Fruit fly (Drosophila melanogaster): ENCODE results near the gene Top2.

Gene Top2

dm6 chr2L:19469751-19470150 lies 16.5 kb upstream of the Top2 start (continued):
- no peak for TF ChIP-seq CG4282 (GFP tag; optimal IDR thresholded peaks at IDR 0.05)
- TF ChIP-seq twi (tag; optimal IDR thresholded peaks at IDR 0.05), result no peak
- no peak for TF ChIP-seq pb (GFP tag; optimal IDR thresholded peaks at IDR 0.05)
- no peak for TF ChIP-seq Fer3 (tag; optimal IDR thresholded peaks at IDR 0.05)
- TF ChIP-seq CG15601 (tag; optimal IDR thresholded peaks at IDR 0.05), result no peak
- no peak for TF ChIP-seq CG7372 (GFP tag; IDR thresholded peaks at IDR 0.05)
- no peak for TF ChIP-seq fd96Cb (tag; optimal IDR thresholded peaks at IDR 0.05)
- TF ChIP-seq crol (GFP tag; IDR thresholded peaks at IDR 0.05), result no peak
- no peak for TF ChIP-seq CG8478 (optimal IDR thresholded peaks at IDR 0.05)
- TF ChIP-seq pum (GFP tag; optimal IDR thresholded peaks at IDR 0.05), result no peak
- TF ChIP-seq CG4854 (GFP tag; optimal IDR thresholded peaks at IDR 0.05), result no peak
- no peak for TF ChIP-seq Mrtf (GFP tag; IDR thresholded peaks at IDR 0.05)
- no peak for TF ChIP-seq dimm (GFP tag; IDR thresholded peaks at IDR 0.05)
- TF ChIP-seq Deaf1 (tag; optimal IDR thresholded peaks at IDR 0.05), result no peak
- TF ChIP-seq Bteb2 (GFP tag; optimal IDR thresholded peaks at IDR 0.05), result no peak
- TF ChIP-seq CG4328 (GFP tag; optimal IDR thresholded peaks at IDR 0.05), result no peak
- TF ChIP-seq Dfd (GFP tag; optimal IDR thresholded peaks at IDR 0.05), result no peak
- TF ChIP-seq ac (GFP tag; optimal IDR thresholded peaks at IDR 0.05), result no peak
- peak; percentile 7 for TF ChIP-seq Blimp-1 (GFP tag; optimal IDR thresholded peaks at IDR 0.05)
- peak; percentile 7 for TF ChIP-seq D19A (tag; optimal IDR thresholded peaks at IDR 0.05)
- TF ChIP-seq sqz (GFP tag; optimal IDR thresholded peaks at IDR 0.05), result no peak
- peak; percentile 1 for TF ChIP-seq CG12391 (tag; optimal IDR thresholded peaks at IDR 0.05)
- no peak for TF ChIP-seq CTCF (GFP tag; optimal IDR thresholded peaks at IDR 0.05)
- no peak for TF ChIP-seq sc (optimal IDR thresholded peaks at IDR 0.05)
- no peak for TF ChIP-seq sc (GFP tag; optimal IDR thresholded peaks at IDR 0.05)
- TF ChIP-seq CG9727 (GFP tag; optimal IDR thresholded peaks at IDR 0.05), result peak; percentile 36
- no peak for TF ChIP-seq Max (GFP tag; optimal IDR thresholded peaks at IDR 0.05)
- TF ChIP-seq prd (optimal IDR thresholded peaks at IDR 0.05), result no peak
- TF ChIP-seq prd (GFP tag; IDR thresholded peaks at IDR 0.05), result no peak
- TF ChIP-seq p53 (GFP tag; optimal IDR thresholded peaks at IDR 0.05), result no peak
- no peak for TF ChIP-seq CoRest (tag; optimal IDR thresholded peaks at IDR 0.05)
- no peak for TF ChIP-seq CG15514 (GFP tag; optimal IDR thresholded peaks at IDR 0.05)
- TF ChIP-seq CG18262 (tag; optimal IDR thresholded peaks at IDR 0.05), result peak; percentile 58
- no peak for TF ChIP-seq CG5245 (GFP tag; optimal IDR thresholded peaks at IDR 0.05)
- TF ChIP-seq pzg (GFP tag; optimal IDR thresholded peaks at IDR 0.05), result no peak
- TF ChIP-seq hkb (optimal IDR thresholded peaks at IDR 0.05), result no peak
- TF ChIP-seq hkb (GFP tag; IDR thresholded peaks at IDR 0.05), result no peak
- no peak for TF ChIP-seq Gsc (GFP tag; IDR thresholded peaks at IDR 0.05)
- no peak for TF ChIP-seq Trl (optimal IDR thresholded peaks at IDR 0.05)
- no peak for TF ChIP-seq Trl (GFP tag; optimal IDR thresholded peaks at IDR 0.05)
- no peak for TF ChIP-seq CG6175 (GFP tag; IDR thresholded peaks at IDR 0.05)

- TF ChIP-seq Lim3 (GFP tag; IDR thresholded peaks at IDR 0.05), result no peak
- no peak for TF ChIP-seq ap (GFP tag; IDR thresholded peaks at IDR 0.05)
- no peak for TF ChIP-seq Elba2 (GFP tag; optimal IDR thresholded peaks at IDR 0.05)
- TF ChIP-seq CkIIα-i1 (GFP tag; IDR thresholded peaks at IDR 0.05), result no peak
- no peak for TF ChIP-seq nerfin-2 (GFP tag; IDR thresholded peaks at IDR 0.05; ENCODE audit: partially characterized antibody)
- no peak for TF ChIP-seq CG9876 (GFP tag; optimal IDR thresholded peaks at IDR 0.05)
- TF ChIP-seq gt (GFP tag; IDR thresholded peaks at IDR 0.05), result no peak
- no peak for TF ChIP-seq CG17385 (GFP tag; optimal IDR thresholded peaks at IDR 0.05)
- TF ChIP-seq CG11695 (GFP tag; IDR thresholded peaks at IDR 0.05), result no peak
- TF ChIP-seq CG15696 (tag; optimal IDR thresholded peaks at IDR 0.05), result no peak
- TF ChIP-seq CG12219 (GFP tag; optimal IDR thresholded peaks at IDR 0.05), result no peak
- no peak for TF ChIP-seq CG12071 (GFP tag; optimal IDR thresholded peaks at IDR 0.05)
- no peak for TF ChIP-seq crc (GFP tag; optimal IDR thresholded peaks at IDR 0.05)
- TF ChIP-seq Atf3 (GFP tag; optimal IDR thresholded peaks at IDR 0.05), result no peak
- no peak for TF ChIP-seq CoRest (tag; optimal IDR thresholded peaks at IDR 0.05)
- TF ChIP-seq HLH54F (GFP tag; optimal IDR thresholded peaks at IDR 0.05), result no peak
Measured at dm6 chr2L:19469090-19469489, 15.8 kb upstream of the Top2 start.

Measured in whole organism, embryonic.